Worm (Caenorhabditis elegans) whole organism, L3 larva: ENCODE measurements around the gene snf-6.

Experiments used
- R02D3.7 ChIP-seq: fragments of 150-350 bp; optimal IDR thresholded peaks from 2 replicates; lab custom pipeline; 2014; ENCODE audit warnings: missing biosample characterization, missing genetic modification characterization
- ZK546.5 ChIP-seq: sonication (generic microtip); optimal IDR thresholded peaks from 2 replicates; lab custom pipeline; 2017; ENCODE audit warnings: missing biosample characterization, missing genetic modification characterization
- aly-2 ChIP-seq: fragments of 150-350 bp; optimal IDR thresholded peaks from 2 replicates; lab custom pipeline; 2014; ENCODE audit warnings: missing biosample characterization, missing genetic modification characterization
- ceh-16 ChIP-seq: sonication (generic microtip); optimal IDR thresholded peaks from 2 replicates; lab custom pipeline; 2017; ENCODE audit warnings: missing biosample characterization, missing genetic modification characterization
- ceh-28 ChIP-seq: fragments of 150-350 bp; optimal IDR thresholded peaks from 2 replicates; lab custom pipeline; 2014; ENCODE audit warnings: missing biosample characterization, missing genetic modification reagents, missing genetic modification characterization
- ceh-82 ChIP-seq: fragments of 150-350 bp; optimal IDR thresholded peaks from 2 replicates; lab custom pipeline; 2014; ENCODE audit warnings: missing biosample characterization, missing genetic modification characterization
- ceh-9 ChIP-seq: sonication (generic microtip); optimal IDR thresholded peaks from 2 replicates; lab custom pipeline; 2018; ENCODE audit warnings: missing biosample characterization, missing genetic modification characterization
- egl-27 ChIP-seq: sonication (generic microtip); optimal IDR thresholded peaks from 4 replicates; lab custom pipeline; 2017; ENCODE audit warnings: missing biosample characterization, missing genetic modification reagents, missing genetic modification characterization
- egl-5 ChIP-seq: fragments of 150-350 bp; optimal IDR thresholded peaks from 2 replicates; lab custom pipeline; 2017; ENCODE audit warnings: missing biosample characterization, missing genetic modification reagents, missing genetic modification characterization, inconsistent platforms
- elt-1 ChIP-seq: fragments of 150-350 bp; optimal IDR thresholded peaks from 2 replicates; lab custom pipeline; 2014; ENCODE audit warnings: missing biosample characterization, missing genetic modification characterization
- elt-2 ChIP-seq: sonication (generic microtip); optimal IDR thresholded peaks from 2 replicates; lab custom pipeline; 2016; ENCODE audit warnings: missing genetic modification reagents, mild to moderate bottlenecking, missing genetic modification characterization, missing compliant biosample characterization
- hmg-11 ChIP-seq: sonication (generic microtip); optimal IDR thresholded peaks from 2 replicates; lab custom pipeline; 2016; ENCODE audit warnings: missing genetic modification characterization, missing compliant biosample characterization
- lin-15B ChIP-seq: fragments of 150-350 bp; optimal IDR thresholded peaks from 2 replicates; lab custom pipeline; 2014; ENCODE audit warnings: missing biosample characterization, missing genetic modification characterization
- lin-39 ChIP-seq: fragments of 150-350 bp; optimal IDR thresholded peaks from 2 replicates; lab custom pipeline; 2018; ENCODE audit warnings: missing biosample characterization, missing genetic modification reagents, missing genetic modification characterization
- mdl-1 ChIP-seq: fragments of 150-350 bp; optimal IDR thresholded peaks from 2 replicates; lab custom pipeline; 2014; ENCODE audit warnings: missing biosample characterization, missing genetic modification characterization
- mml-1 ChIP-seq: fragments of 150-350 bp; sonication (generic microtip); optimal IDR thresholded peaks from 3 replicates; lab custom pipeline; 2014; ENCODE audit warnings: missing biosample characterization, missing genetic modification characterization
- nhr-11 ChIP-seq: fragments of 150-350 bp; optimal IDR thresholded peaks from 2 replicates; lab custom pipeline; 2014; ENCODE audit warnings: missing biosample characterization, missing genetic modification characterization
- nhr-12 ChIP-seq: fragments of 150-350 bp; optimal IDR thresholded peaks from 2 replicates; lab custom pipeline; 2014; ENCODE audit warnings: missing biosample characterization, missing genetic modification characterization
- nhr-23 ChIP-seq: fragments of 150-350 bp; optimal IDR thresholded peaks from 2 replicates; lab custom pipeline; 2014; ENCODE audit warnings: missing biosample characterization, missing genetic modification reagents, missing genetic modification characterization
- nhr-237 ChIP-seq: fragments of 150-350 bp; optimal IDR thresholded peaks from 2 replicates; lab custom pipeline; 2014; ENCODE audit warnings: missing biosample characterization, missing genetic modification characterization
- nhr-28 ChIP-seq: fragments of 150-350 bp; optimal IDR thresholded peaks from 2 replicates; lab custom pipeline; 2014; ENCODE audit warnings: missing biosample characterization, missing genetic modification characterization
- pqm-1 ChIP-seq: fragments of 150-350 bp; optimal IDR thresholded peaks from 2 replicates; lab custom pipeline; 2017; ENCODE audit warnings: missing biosample characterization, missing genetic modification characterization, inconsistent platforms
- sea-2 ChIP-seq: fragments of 150-350 bp; sonication (generic microtip); optimal IDR thresholded peaks from 4 replicates; lab custom pipeline; 2014; ENCODE audit warnings: missing biosample characterization, missing genetic modification reagents, missing genetic modification characterization
- skn-1 ChIP-seq: fragments of 150-350 bp; optimal IDR thresholded peaks from 2 replicates; lab custom pipeline; 2014; ENCODE audit warnings: missing biosample characterization, missing genetic modification characterization
- snpc-4 ChIP-seq: fragments of 150-350 bp; optimal IDR thresholded peaks from 2 replicates; lab custom pipeline; 2014; ENCODE audit warnings: missing biosample characterization, missing genetic modification characterization
- tbx-2 ChIP-seq: sonication (generic microtip); optimal IDR thresholded peaks from 2 replicates; lab custom pipeline; 2016; ENCODE audit warnings: mild to moderate bottlenecking, missing genetic modification characterization, missing compliant biosample characterization
- unc-62 ChIP-seq: fragments of 150-350 bp; sonication (generic microtip); optimal IDR thresholded peaks from 4 replicates; lab custom pipeline; 2014; ENCODE audit warnings: missing biosample characterization, missing genetic modification reagents, missing genetic modification characterization
- ztf-4 ChIP-seq: fragments of 150-350 bp; optimal IDR thresholded peaks from 2 replicates; lab custom pipeline; 2014; ENCODE audit warnings: missing biosample characterization, missing genetic modification characterization

The snf-6 gene

DNA sequence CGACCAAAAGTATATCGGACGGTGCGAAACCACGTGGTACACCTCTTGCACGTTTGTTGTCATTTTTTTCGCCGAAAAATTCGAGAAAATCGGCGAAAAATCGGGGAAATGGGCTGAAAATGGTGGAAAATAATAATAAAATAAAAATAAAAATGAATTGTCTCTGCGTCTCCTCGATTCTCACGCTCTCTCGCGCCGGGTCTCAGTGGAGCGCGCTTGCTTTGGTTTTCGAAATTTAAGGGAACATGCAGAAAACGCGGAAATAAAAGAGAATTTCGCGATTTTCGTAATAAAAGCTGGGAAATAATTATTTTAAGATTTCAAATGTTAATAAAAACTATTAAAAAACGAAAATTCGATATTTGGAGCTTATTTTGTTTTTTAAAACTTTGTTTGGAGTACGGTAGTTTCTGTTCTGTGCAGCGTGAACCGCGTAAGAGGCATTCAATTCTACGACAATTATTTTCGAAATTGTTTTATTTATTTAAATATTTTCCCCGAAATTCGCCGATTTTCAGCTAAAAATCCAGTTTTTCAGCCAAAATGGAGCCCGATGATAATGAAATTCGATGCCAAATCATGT is 36.7 kb downstream of the snf-6 start, which contains the start of the genes ave-1 and M01G5.1 (continued):
- TF ChIP-seq unc-62 (GFP tag; lab: Kevin White, UChicago) = no peak
- no peak for TF ChIP-seq mdl-1 (tag; lab: Kevin White, UChicago)
- peak; percentile 18 for TF ChIP-seq nhr-23 (tag; lab: Kevin White, UChicago)
- no peak for TF ChIP-seq ZK546.5
- TF ChIP-seq mml-1 (tag; lab: Kevin White, UChicago) = no peak
- TF ChIP-seq nhr-12 (tag; lab: Kevin White, UChicago) = no peak
- no peak for TF ChIP-seq ceh-16 (tag; lab: Kevin White, UChicago)
- TF ChIP-seq tbx-2 (tag; lab: Kevin White, UChicago) = no peak
- TF ChIP-seq nhr-237 = no peak
- TF ChIP-seq lin-39 (tag; lab: Kevin White, UChicago) = no peak
- no peak for TF ChIP-seq elt-1 (tag; lab: Kevin White, UChicago)

DNA sequence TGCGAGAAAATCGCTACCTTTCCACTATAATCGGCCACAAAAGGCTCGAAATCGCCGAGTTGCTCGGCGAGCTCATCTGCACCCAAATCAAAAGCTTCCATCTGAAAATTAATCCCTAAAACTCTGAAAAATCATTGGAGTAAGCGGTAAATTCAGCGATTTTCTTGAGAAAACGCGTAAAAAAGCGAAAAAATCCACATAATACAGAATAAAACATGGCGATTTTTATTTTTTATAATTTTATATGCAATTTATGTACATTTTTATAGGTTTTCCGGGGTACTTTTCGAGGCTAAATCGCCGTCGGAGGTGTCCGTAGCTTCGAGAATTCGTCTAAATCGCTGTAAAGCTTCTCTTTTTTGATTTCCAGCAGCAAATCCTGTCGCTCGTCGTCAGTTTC is 37.4 kb downstream of the snf-6 start, which contains the start of gene Y82E9BR.19:
Y82E9BR.19 (minus strand) TSS at position 101 of the 400 bp plus-strand sequence.
- TF ChIP-seq nhr-11 (tag; lab: Kevin White, UChicago) = no peak
- TF ChIP-seq ZK546.5 = no peak
- no peak for TF ChIP-seq nhr-237
- no peak for TF ChIP-seq lin-15B (tag; lab: Kevin White, UChicago)
- no peak for TF ChIP-seq egl-5 (tag; lab: Kevin White, UChicago)
- TF ChIP-seq elt-2 = no peak
- no peak for TF ChIP-seq ceh-9 (tag; lab: Kevin White, UChicago)
- no peak for TF ChIP-seq hmg-11
- TF ChIP-seq unc-62 (GFP tag; lab: Kevin White, UChicago) = no peak
- no peak for TF ChIP-seq snpc-4 (tag; lab: Kevin White, UChicago)
- TF ChIP-seq skn-1 = no peak
- TF ChIP-seq mml-1 (tag; lab: Kevin White, UChicago) = no peak
- no peak for TF ChIP-seq pqm-1 (tag; lab: Kevin White, UChicago)
- TF ChIP-seq nhr-23 (tag; lab: Kevin White, UChicago) = no peak
- TF ChIP-seq ceh-28 (tag; lab: Kevin White, UChicago) = no peak
- TF ChIP-seq egl-27 (tag; lab: Kevin White, UChicago) = no peak
- TF ChIP-seq ztf-4 (tag; lab: Kevin White, UChicago) = no peak
- TF ChIP-seq elt-1 (tag; lab: Kevin White, UChicago) = no peak
- no peak for TF ChIP-seq nhr-28

DNA sequence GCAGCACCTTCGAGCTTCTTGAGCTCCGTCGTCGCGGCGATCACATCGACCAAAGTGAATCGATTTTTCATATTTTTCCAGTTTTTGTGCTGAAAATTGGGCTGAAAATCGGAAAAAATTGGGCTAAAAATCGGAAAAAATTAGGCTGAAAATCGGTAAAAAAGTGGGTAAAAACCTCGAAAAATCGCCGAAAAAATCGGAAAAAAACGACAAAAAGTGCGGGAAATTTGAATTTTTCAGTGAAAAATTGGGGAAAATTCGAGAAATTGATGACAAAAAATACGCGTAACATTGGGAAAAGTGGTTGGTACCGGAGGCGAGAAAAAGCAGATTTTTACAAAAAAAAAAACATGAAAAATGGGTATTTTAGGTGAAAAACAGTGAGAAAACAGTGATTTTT is 49.2 kb downstream of the snf-6 start, which contains the start of gene Y82E9BR.18:
Y82E9BR.18 (minus strand) TSS at position 101 of the 400 bp plus-strand sequence.
- TF ChIP-seq egl-5 (tag; lab: Kevin White, UChicago) (no peak), pqm-1 (tag; lab: Kevin White, UChicago) (no peak), ceh-82 (no peak), ZK546.5 (no peak), tbx-2 (tag; lab: Kevin White, UChicago) (no peak), ceh-16 (tag; lab: Kevin White, UChicago) (no peak), elt-1 (tag; lab: Kevin White, UChicago) (no peak), nhr-11 (tag; lab: Kevin White, UChicago) (no peak), aly-2 (no peak), R02D3.7 (no peak), lin-39 (tag; lab: Kevin White, UChicago) (no peak), sea-2 (no peak), ztf-4 (tag; lab: Kevin White, UChicago) (no peak)
